Fruit fly (Drosophila melanogaster) whole organism, pupa: Measurements from ENCODE around the gene janB.

Experiments
- CG12605 ChIP-seq: fragments of 200-800 bp; sonication (Bioruptor generic); IDR thresholded peaks from 2 replicates; pipeline ENCODE4 v1.3.6; 2022; ENCODE audit warnings: missing biosample characterization, missing genetic modification characterization
- CG14655 ChIP-seq: fragments of 200-800 bp; sonication (Bioruptor generic); optimal IDR thresholded peaks from 3 replicates; lab custom pipeline; 2017; ENCODE audit warnings: mild to moderate bottlenecking, missing biosample characterization, missing genetic modification reagents, missing genetic modification characterization
- CG15710 ChIP-seq: fragments of 200-800 bp; sonication (Bioruptor generic); optimal IDR thresholded peaks from 2 replicates; lab custom pipeline; 2018; ENCODE audit warnings: missing biosample characterization, mild to moderate bottlenecking, missing genetic modification characterization, moderate library complexity
- CG17806 ChIP-seq: fragments of 200-800 bp; sonication (Bioruptor generic); optimal IDR thresholded peaks from 2 replicates; lab custom pipeline; 2018; ENCODE audit warnings: missing biosample characterization, mild to moderate bottlenecking, missing genetic modification characterization, moderate library complexity
- CG34367 ChIP-seq: fragments of 200-800 bp; sonication (Bioruptor generic); optimal IDR thresholded peaks from 2 replicates; lab custom pipeline; 2018; ENCODE audit warnings: missing biosample characterization, mild to moderate bottlenecking, missing genetic modification characterization
- CG4496 ChIP-seq: fragments of 200-800 bp; sonication (Bioruptor generic); IDR thresholded peaks from 3 replicates; pipeline ENCODE4 v1.3.6; 2022; ENCODE audit warnings: missing biosample characterization, missing genetic modification characterization
- CG8301 ChIP-seq: fragments of 200-800 bp; sonication (Bioruptor generic); optimal IDR thresholded peaks from 2 replicates; lab custom pipeline; 2018; ENCODE audit warnings: missing biosample characterization, mild to moderate bottlenecking, missing genetic modification characterization
- CG9948 ChIP-seq: fragments of 200-800 bp; sonication (Bioruptor generic); optimal IDR thresholded peaks from 2 replicates; lab custom pipeline; 2018; ENCODE audit warnings: missing biosample characterization, mild to moderate bottlenecking, missing genetic modification characterization, moderate library complexity
- D1 ChIP-seq: fragments of 200-800 bp; sonication (Bioruptor generic); optimal IDR thresholded peaks from 2 replicates; lab custom pipeline; 2018; ENCODE audit warnings: missing biosample characterization, mild to moderate bottlenecking, missing genetic modification characterization, moderate library complexity
- EcR ChIP-seq: fragments of 200-800 bp; sonication (Bioruptor generic); optimal IDR thresholded peaks from 3 replicates; lab custom pipeline; 2019; ENCODE audit warnings: missing biosample characterization, missing genetic modification characterization, mild to moderate bottlenecking, moderate library complexity, missing genetic modification reagents
- Ets98B ChIP-seq: fragments of 200-800 bp; sonication (Bioruptor generic); IDR thresholded peaks from 2 replicates; pipeline ENCODE4 v1.3.6; 2022; ENCODE audit warnings: missing biosample characterization, missing genetic modification characterization
- Pif1A ChIP-seq: fragments of 200-800 bp; sonication (Bioruptor generic); optimal IDR thresholded peaks from 3 replicates; lab custom pipeline; 2016; ENCODE audit warnings: missing biosample characterization, missing genetic modification characterization
- Pif1B ChIP-seq: fragments of 200-800 bp; sonication (Bioruptor generic); optimal IDR thresholded peaks from 3 replicates; lab custom pipeline; 2016; ENCODE audit warnings: missing biosample characterization, missing genetic modification characterization
- Snoo ChIP-seq: fragments of 200-800 bp; sonication (Bioruptor generic); optimal IDR thresholded peaks from 3 replicates; lab custom pipeline; 2017; ENCODE audit warnings: missing biosample characterization, mild to moderate bottlenecking, missing genetic modification characterization, inconsistent platforms
- fd96Ca ChIP-seq: fragments of 200-800 bp; sonication (Bioruptor generic); IDR thresholded peaks from 3 replicates; pipeline ENCODE4 v1.3.6; 2022; ENCODE audit warnings: missing biosample characterization, missing genetic modification characterization
- gl ChIP-seq: fragments of 200-800 bp; sonication (Bioruptor generic); optimal IDR thresholded peaks from 2 replicates; lab custom pipeline; 2018; ENCODE audit warnings: missing biosample characterization, mild to moderate bottlenecking, missing genetic modification characterization
- rn ChIP-seq: fragments of 200-800 bp; sonication (Bioruptor generic); IDR thresholded peaks from 2 replicates; pipeline ENCODE4 v1.3.6; 2022; ENCODE audit warnings: missing biosample characterization, missing genetic modification characterization

janB gene

dm6 chr3R:29990681-29991080, 47.8 kb downstream of the janB start:
- TF ChIP-seq gl (tag; lab: Kevin White, UChicago) (no peak), Pif1B (no peak), CG4496 (no peak), CG14655 (GFP tag; lab: Kevin White, UChicago) (no peak), CG8301 (tag; lab: Kevin White, UChicago) (no peak), Snoo (tag; lab: Kevin White, UChicago) (no peak), EcR (no peak), Pif1A (GFP tag; lab: Kevin White, UChicago) (no peak), rn (GFP tag; lab: Robert Waterston, UW) (no peak), CG12605 (GFP tag; lab: Robert Waterston, UW) (no peak), CG17806 (tag; lab: Kevin White, UChicago) (no peak), fd96Ca (GFP tag; lab: Robert Waterston, UW) (no peak), CG9948 (tag; lab: Kevin White, UChicago) (no peak), Ets98B (GFP tag; lab: Robert Waterston, UW) (no peak), D1 (tag; lab: Kevin White, UChicago) (no peak), CG34367 (tag; lab: Kevin White, UChicago) (no peak), CG15710 (tag; lab: Kevin White, UChicago) (no peak)
